Fruit fly (Drosophila melanogaster): ENCODE results near the gene eIF5B.

eIF5B gene

dm6 chr3L:3400555-3401198, 60.1 kb downstream of the eIF5B start (continued):
- no peak for TF ChIP-seq CG11456 (GFP tag; IDR thresholded peaks at IDR 0.05)
- TF ChIP-seq CG1647 (GFP tag; optimal IDR thresholded peaks at IDR 0.05), result no peak

DNA sequence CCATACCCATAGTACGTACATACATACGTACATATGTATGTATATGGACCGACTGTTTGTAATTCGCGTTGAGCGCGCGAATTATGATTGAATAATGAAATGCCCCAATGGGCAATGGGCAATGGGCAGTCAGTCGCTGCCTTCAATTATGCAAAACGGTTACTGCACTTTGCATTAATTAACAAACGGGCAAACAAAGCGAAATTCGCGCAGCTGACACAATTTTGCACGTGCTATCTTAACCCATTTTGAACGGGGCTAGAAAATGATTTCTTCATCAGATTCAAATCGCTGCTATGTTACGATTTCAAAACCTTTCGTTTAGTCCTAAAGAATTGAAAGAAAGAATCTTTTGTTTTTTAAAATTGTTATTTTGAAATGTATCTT, 60.9 kb downstream of the eIF5B start:
- TF ChIP-seq lov (optimal IDR thresholded peaks at IDR 0.05) (no peak), lov (GFP tag; IDR thresholded peaks at IDR 0.05) (no peak), Usf (GFP tag; optimal IDR thresholded peaks at IDR 0.05) (no peak), eve (GFP tag; optimal IDR thresholded peaks at IDR 0.05) (peak in 1 of 2 experiments; percentile 11), sna (GFP tag; IDR thresholded peaks at IDR 0.05; ENCODE audit: partially characterized antibody) (no peak), D19B (GFP tag; optimal IDR thresholded peaks at IDR 0.05) (no peak)

dm6 chr3L:3399249-3399922, 61.4 kb downstream of the eIF5B start:
- TF ChIP-seq CG18262 (tag; optimal IDR thresholded peaks at IDR 0.05) (peak; percentile 36), Rx (GFP tag; IDR thresholded peaks at IDR 0.05) (no peak), CG12659 (GFP tag; optimal IDR thresholded peaks at IDR 0.05) (no peak), D19B (GFP tag; optimal IDR thresholded peaks at IDR 0.05) (no peak), ato (GFP tag; IDR thresholded peaks at IDR 0.05; ENCODE audit: partially characterized antibody) (no peak), CG10565 (GFP tag; optimal IDR thresholded peaks at IDR 0.05) (no peak), CG11695 (GFP tag; IDR thresholded peaks at IDR 0.05) (no peak), HmgZ (tag; optimal IDR thresholded peaks at IDR 0.05) (no peak), CG16815 (GFP tag; optimal IDR thresholded peaks at IDR 0.05) (no peak), CG31441 (GFP tag; IDR thresholded peaks at IDR 0.05) (peak; percentile 34; the same call in 1 of the 2 replicates), CG8388 (GFP tag; optimal IDR thresholded peaks at IDR 0.05) (peak; percentile 23), B-H1 (GFP tag; IDR thresholded peaks at IDR 0.05) (no peak), gro (GFP tag; optimal IDR thresholded peaks at IDR 0.05) (no peak), CG15696 (tag; optimal IDR thresholded peaks at IDR 0.05) (peak; percentile 16), CG9797 (GFP tag; optimal IDR thresholded peaks at IDR 0.05) (no peak), Max (GFP tag; optimal IDR thresholded peaks at IDR 0.05) (no peak), phol (tag; optimal IDR thresholded peaks at IDR 0.05) (peak; percentile 48), Ssrp (tag; optimal IDR thresholded peaks at IDR 0.05) (no peak), CG2712 (tag; optimal IDR thresholded peaks at IDR 0.05) (peak; percentile 46), sens (GFP tag) (peak; percentile 84), hbn (GFP tag; IDR thresholded peaks at IDR 0.05; ENCODE audit: partially characterized antibody) (no peak), sr (GFP tag; IDR thresholded peaks at IDR 0.05) (no peak), slou (GFP tag; optimal IDR thresholded peaks at IDR 0.05) (no peak), CG11456 (GFP tag; IDR thresholded peaks at IDR 0.05) (no peak), CG5245 (GFP tag; optimal IDR thresholded peaks at IDR 0.05) (no peak), CG4617 (GFP tag; optimal IDR thresholded peaks at IDR 0.05; ENCODE audit: borderline replicate concordance) (no peak), bsh (GFP tag; optimal IDR thresholded peaks at IDR 0.05) (peak; percentile 29 to 57), CG11696 (GFP tag; IDR thresholded peaks at IDR 0.05) (no peak), ind (GFP tag; optimal IDR thresholded peaks at IDR 0.05) (no peak), chif (GFP tag; optimal IDR thresholded peaks at IDR 0.05) (no peak), cato (GFP tag; optimal IDR thresholded peaks at IDR 0.05; ENCODE audit: borderline replicate concordance) (no peak), odd (GFP tag; optimal IDR thresholded peaks at IDR 0.05) (no peak), CG7786 (GFP tag; optimal IDR thresholded peaks at IDR 0.05) (no peak), CG11560 (tag; IDR thresholded peaks at IDR 0.05) (no peak), CG10959 (GFP tag; IDR thresholded peaks at IDR 0.05) (no peak), knrl (GFP tag; IDR thresholded peaks at IDR 0.05; ENCODE audit: partially characterized antibody) (no peak), CG9876 (GFP tag; optimal IDR thresholded peaks at IDR 0.05) (no peak), nom (GFP tag; optimal IDR thresholded peaks at IDR 0.05) (peak; percentile 58), Aef1 (GFP tag; IDR thresholded peaks at IDR 0.05) (no peak), ac (GFP tag; optimal IDR thresholded peaks at IDR 0.05) (no peak)
